Worm (Caenorhabditis elegans) whole organism, L4/young adult: ENCODE results near the gene mls-1.

Source experiments
- W03F9.2 ChIP-seq: fragments of 150-350 bp; optimal IDR thresholded peaks from 2 replicates; lab custom pipeline; 2014; ENCODE audit warnings: missing biosample characterization, missing genetic modification characterization
- dao-5 ChIP-seq: sonication (generic microtip); optimal IDR thresholded peaks from 2 replicates; lab custom pipeline; 2016; ENCODE audit warnings: missing genotype, missing genetic modification characterization, moderate library complexity, missing compliant biosample characterization
- him-1 ChIP-seq: sonication (generic microtip); optimal IDR thresholded peaks from 2 replicates; lab custom pipeline; 2016; ENCODE audit warnings: missing genotype, missing genetic modification reagents, missing genetic modification characterization, missing compliant biosample characterization

- TF ChIP-seq W03F9.2 (tag; lab: Kevin White, UChicago) (no peak), him-1 (tag; lab: Kevin White, UChicago) (no peak), dao-5 (no peak)
Observed at ce11 chrIII:7484765-7485164, 24.6 kb downstream of the mls-1 start.
